Worm (Caenorhabditis elegans) whole organism, L4 larva: ENCODE results near the gene nhr-207.

Experiments used
- D1046.2 ChIP-seq: fragments of 200-800 bp; sonication (Bioruptor generic); IDR thresholded peaks from 2 replicates; pipeline ENCODE4 v1.3.6; 2022; ENCODE audit warnings: missing genetic modification characterization, missing compliant biosample characterization
- F10B5.3 ChIP-seq: sonication (generic microtip); optimal IDR thresholded peaks from 2 replicates; lab custom pipeline; 2016; ENCODE audit warnings: mild to moderate bottlenecking, missing genetic modification characterization, missing compliant biosample characterization
- F49E8.2 ChIP-seq: sonication (generic microtip); optimal IDR thresholded peaks from 2 replicates; lab custom pipeline; 2016; ENCODE audit warnings: missing compliant biosample characterization, mild to moderate bottlenecking, missing genetic modification characterization, borderline replicate concordance
- T20F7.1 ChIP-seq: fragments of 200-800 bp; sonication (Bioruptor generic); optimal IDR thresholded peaks from 2 replicates; lab custom pipeline; 2018; ENCODE audit warnings: mild to moderate bottlenecking, missing genetic modification characterization, missing compliant biosample characterization
- Y48G9A.11 ChIP-seq: fragments of 200-800 bp; sonication (Bioruptor generic); IDR thresholded peaks from 2 replicates; pipeline ENCODE4 v1.3.6; 2022; ENCODE audit warnings: missing genetic modification reagents, missing genetic modification characterization, missing compliant biosample characterization
- Y75B8A.6 ChIP-seq: fragments of 200-800 bp; sonication (Bioruptor generic); IDR thresholded peaks from 2 replicates; pipeline ENCODE4 v1.3.6; 2022; ENCODE audit warnings: missing genetic modification reagents, missing genetic modification characterization, missing compliant biosample characterization
- ZK546.5 ChIP-seq, 2 experiments: sonication (generic microtip); optimal IDR thresholded peaks; 2 replicates each; lab custom pipeline; 2017; ENCODE audit warnings: missing biosample characterization in 2 of 2, missing genetic modification characterization in 2 of 2
- ceh-82 ChIP-seq: sonication (generic microtip); optimal IDR thresholded peaks from 2 replicates; lab custom pipeline; 2017; ENCODE audit warnings: missing biosample characterization, missing genetic modification characterization
- cey-2 ChIP-seq: sonication (generic microtip); optimal IDR thresholded peaks from 3 replicates; lab custom pipeline; 2017; ENCODE audit warnings: missing genetic modification characterization, mild to moderate bottlenecking, missing compliant biosample characterization, antibody characterized with exemption, borderline replicate concordance; ENCODE audit not compliant: insufficient read depth
- daf-16 ChIP-seq, 3 experiments: sonication (generic microtip); optimal IDR thresholded peaks; 2 replicates each; lab custom pipeline; 2016 to 2017; ENCODE audit warnings: missing genetic modification characterization in 3 of 3, missing genetic modification reagents in 3 of 3, mild to moderate bottlenecking in 2 of 3, missing compliant biosample characterization in 2 of 3, missing biosample characterization in 1 of 3, moderate library complexity in 1 of 3
- dmd-6 ChIP-seq: fragments of 200-800 bp; sonication (Bioruptor generic); IDR thresholded peaks from 2 replicates; pipeline ENCODE4 v1.3.6; 2022; ENCODE audit warnings: missing genetic modification reagents, missing genetic modification characterization, missing compliant biosample characterization
- duxl-1 ChIP-seq: sonication (generic microtip); optimal IDR thresholded peaks from 2 replicates; lab custom pipeline; 2016; ENCODE audit warnings: mild to moderate bottlenecking, missing genetic modification characterization, moderate library complexity, missing compliant biosample characterization; ENCODE audit not compliant: poor library complexity
- dve-1 ChIP-seq: sonication (generic microtip); optimal IDR thresholded peaks from 2 replicates; lab custom pipeline; 2017; ENCODE audit warnings: antibody characterized with exemption, mild to moderate bottlenecking, missing genetic modification characterization, missing compliant biosample characterization; ENCODE audit not compliant: insufficient read depth
- fkh-10 ChIP-seq: fragments of 150-350 bp; optimal IDR thresholded peaks from 2 replicates; lab custom pipeline; 2014; ENCODE audit warnings: missing biosample characterization, missing genetic modification reagents, missing genetic modification characterization
- fos-1 ChIP-seq: fragments of 150-350 bp; optimal IDR thresholded peaks from 2 replicates; lab custom pipeline; 2014; ENCODE audit warnings: missing biosample characterization, missing genetic modification characterization
- hlh-11 ChIP-seq: fragments of 200-800 bp; sonication (Bioruptor generic); optimal IDR thresholded peaks from 2 replicates; lab custom pipeline; 2018; ENCODE audit warnings: mild to moderate bottlenecking, missing genetic modification characterization, missing compliant biosample characterization
- lim-7 ChIP-seq: fragments of 200-800 bp; sonication (Bioruptor generic); IDR thresholded peaks from 2 replicates; pipeline ENCODE4 v1.3.6; 2022; ENCODE audit warnings: missing genetic modification characterization, missing compliant biosample characterization
- lin-15B ChIP-seq: fragments of 150-350 bp; sonication (generic microtip); optimal IDR thresholded peaks from 3 replicates; lab custom pipeline; 2014; ENCODE audit warnings: missing biosample characterization, missing genetic modification characterization
- lin-29 ChIP-seq: fragments of 200-800 bp; sonication (Bioruptor generic); IDR thresholded peaks from 2 replicates; pipeline ENCODE4 v1.3.6; 2022; ENCODE audit warnings: missing genetic modification reagents, missing genetic modification characterization, missing compliant biosample characterization
- lin-38 ChIP-seq: fragments of 200-800 bp; sonication (Bioruptor generic); IDR thresholded peaks from 2 replicates; pipeline ENCODE4 v1.3.6; 2022; ENCODE audit warnings: missing genetic modification reagents, missing genetic modification characterization, missing compliant biosample characterization
- lsy-2 ChIP-seq, 2 experiments: fragments of 150-350 bp in 1 of 2; sonication (generic microtip) in 1 of 2; optimal IDR thresholded peaks; 2 replicates each; lab custom pipeline; 2014 to 2017; ENCODE audit warnings: missing biosample characterization in 2 of 2, missing genetic modification characterization in 2 of 2
- madf-9 ChIP-seq: fragments of 200-800 bp; sonication (Bioruptor generic); conservative IDR thresholded peaks from 2 replicates; pipeline ENCODE4 v1.3.6; 2022; ENCODE audit warnings: missing genetic modification reagents, missing genetic modification characterization, missing compliant biosample characterization
- mdl-1 ChIP-seq, 2 experiments: fragments of 150-350 bp in 1 of 2; sonication (generic microtip) in 1 of 2; optimal IDR thresholded peaks; 2 replicates each; lab custom pipeline; 2014 to 2017; ENCODE audit warnings: missing biosample characterization in 2 of 2, missing genetic modification characterization in 2 of 2
- nhr-102 ChIP-seq: sonication (generic microtip); optimal IDR thresholded peaks from 2 replicates; lab custom pipeline; 2016; ENCODE audit warnings: mild to moderate bottlenecking, missing genetic modification characterization, moderate library complexity, missing compliant biosample characterization
- nhr-28 ChIP-seq: fragments of 150-350 bp; optimal IDR thresholded peaks from 2 replicates; lab custom pipeline; 2014; ENCODE audit warnings: missing biosample characterization, missing genetic modification characterization
- nhr-6 ChIP-seq: fragments of 150-350 bp; optimal IDR thresholded peaks from 2 replicates; lab custom pipeline; 2014; ENCODE audit warnings: missing biosample characterization, missing genetic modification characterization
- nhr-77 ChIP-seq: fragments of 150-350 bp; optimal IDR thresholded peaks from 2 replicates; lab custom pipeline; 2014; ENCODE audit warnings: missing biosample characterization, missing genetic modification characterization
- pha-4 ChIP-seq, 2 experiments: fragments of 150-350 bp in 1 of 2; fragments of 200-800 bp in 1 of 2; sonication (Bioruptor generic) in 1 of 2; IDR thresholded peaks in 1 of 2; optimal IDR thresholded peaks in 1 of 2; 2 replicates each; pipeline versions ENCODE4 v1.3.6 to Lab custom; 2014 to 2022; ENCODE audit warnings: missing genetic modification characterization in 2 of 2, missing genetic modification reagents in 2 of 2, missing biosample characterization in 1 of 2, missing compliant biosample characterization in 1 of 2
- pqm-1 ChIP-seq: sonication (generic microtip); optimal IDR thresholded peaks from 2 replicates; lab custom pipeline; 2017; ENCODE audit warnings: missing biosample characterization, missing genetic modification characterization
- rbr-2 ChIP-seq: sonication (generic microtip); optimal IDR thresholded peaks from 2 replicates; lab custom pipeline; 2016; ENCODE audit warnings: missing genotype, missing genetic modification characterization, missing compliant biosample characterization
- set-16 ChIP-seq: fragments of 200-800 bp; sonication (Bioruptor generic); IDR thresholded peaks from 2 replicates; pipeline ENCODE4 v1.3.6; 2022; ENCODE audit warnings: missing genetic modification reagents, missing genetic modification characterization, missing compliant biosample characterization
- skn-1 ChIP-seq: fragments of 150-350 bp; optimal IDR thresholded peaks from 2 replicates; lab custom pipeline; 2014; ENCODE audit warnings: missing biosample characterization, missing genetic modification characterization
- snpc-1.2 ChIP-seq: fragments of 200-800 bp; sonication (Bioruptor generic); IDR thresholded peaks from 2 replicates; pipeline ENCODE4 v1.3.6; 2022; ENCODE audit warnings: missing genetic modification reagents, missing genetic modification characterization, missing compliant biosample characterization
- unc-130 ChIP-seq: sonication (generic microtip); optimal IDR thresholded peaks from 2 replicates; lab custom pipeline; 2016; ENCODE audit warnings: missing genetic modification reagents, missing genetic modification characterization, missing compliant biosample characterization
- unc-62 ChIP-seq, 3 experiments: fragments of 150-350 bp in 1 of 3; sonication (generic microtip); optimal IDR thresholded peaks in 2 of 3; peaks in 1 of 3; 1 replicate in 1 of 3; 2 replicates in 2 of 3; lab custom pipeline; 2014 to 2017; ENCODE audit warnings: missing biosample characterization in 3 of 3, missing genetic modification characterization in 3 of 3, missing genetic modification reagents in 3 of 3, missing genotype in 1 of 3
- zip-11 ChIP-seq: fragments of 200-800 bp; sonication (Bioruptor generic); IDR thresholded peaks from 2 replicates; pipeline ENCODE4 v1.3.6; 2022; ENCODE audit warnings: missing genetic modification characterization, missing compliant biosample characterization
- zip-2 ChIP-seq: fragments of 150-350 bp; optimal IDR thresholded peaks from 2 replicates; lab custom pipeline; 2014; ENCODE audit warnings: missing biosample characterization, missing genetic modification characterization

Gene nhr-207

DNA sequence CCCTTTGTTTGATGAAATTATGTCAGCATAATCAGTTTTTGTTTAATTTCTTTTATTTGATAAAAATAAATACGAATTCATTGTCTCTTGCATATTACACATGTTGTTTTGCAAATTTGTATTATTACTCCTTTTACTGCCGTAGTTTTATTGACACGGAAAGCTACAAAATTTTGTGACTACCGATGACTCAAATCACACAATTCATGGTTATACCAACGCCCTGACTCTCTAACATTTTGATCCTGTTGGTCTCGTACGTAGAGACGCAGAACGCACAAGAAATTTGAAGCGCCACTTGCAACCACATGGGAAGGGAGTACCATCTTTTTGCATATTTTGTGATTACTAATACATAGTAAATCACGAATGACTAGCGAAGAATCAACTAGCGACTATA lies at the start of gene nhr-207:
nhr-207 (plus strand) TSS at position 282 of the 400 bp plus-strand sequence.
- TF ChIP-seq unc-130 (GFP tag; lab: Kevin White, UChicago) = no peak
- TF ChIP-seq daf-16 (GFP tag; optimal IDR thresholded peaks at IDR 0.05; lab: Kevin White, UChicago) = no peak
- peak; percentile 51 for TF ChIP-seq daf-16 (tag; optimal IDR thresholded peaks at IDR 0.05; lab: Kevin White, UChicago)
- TF ChIP-seq nhr-102 (tag; lab: Kevin White, UChicago) = peak; percentile 54
- TF ChIP-seq mdl-1 (tag; optimal IDR thresholded peaks at IDR 0.05; lab: Kevin White, UChicago) = peak in 1 of 2 experiments; percentile 71
- no peak for TF ChIP-seq skn-1 (tag; lab: Kevin White, UChicago)
- TF ChIP-seq hlh-11 (tag; lab: Kevin White, UChicago) = peak; percentile 39
- no peak for TF ChIP-seq F49E8.2
- TF ChIP-seq lim-7 (GFP tag; lab: Robert Waterston, UW) = no peak
- no peak for TF ChIP-seq ZK546.5 (tag; optimal IDR thresholded peaks at IDR 0.05; lab: Kevin White, UChicago)
- TF ChIP-seq nhr-6 = peak; percentile 85
- no peak for TF ChIP-seq madf-9 (GFP tag; lab: Robert Waterston, UW)
- TF ChIP-seq dmd-6 (GFP tag; lab: Robert Waterston, UW) = peak; percentile 85
- TF ChIP-seq lin-29 (GFP tag; lab: Robert Waterston, UW) = no peak
- no peak for TF ChIP-seq Y48G9A.11
- no peak for TF ChIP-seq cey-2 (tag; lab: Kevin White, UChicago)
- TF ChIP-seq nhr-77 (tag; lab: Kevin White, UChicago) = peak; percentile 20
- peak; percentile 45 for TF ChIP-seq dve-1 (tag; lab: Kevin White, UChicago)
- no peak for TF ChIP-seq fkh-10 (GFP tag; lab: Kevin White, UChicago)
- no peak for TF ChIP-seq pha-4 (GFP tag; IDR thresholded peaks at IDR 0.05; lab: Robert Waterston, UW)
- TF ChIP-seq pha-4 (tag; optimal IDR thresholded peaks at IDR 0.05; lab: Kevin White, UChicago) = no peak
- TF ChIP-seq ceh-82 (tag; lab: Kevin White, UChicago) = no peak
- no peak for TF ChIP-seq D1046.2
- peak; percentile 95 for TF ChIP-seq nhr-28 (tag; lab: Kevin White, UChicago)
- TF ChIP-seq pqm-1 (tag; lab: Kevin White, UChicago) = no peak

DNA sequence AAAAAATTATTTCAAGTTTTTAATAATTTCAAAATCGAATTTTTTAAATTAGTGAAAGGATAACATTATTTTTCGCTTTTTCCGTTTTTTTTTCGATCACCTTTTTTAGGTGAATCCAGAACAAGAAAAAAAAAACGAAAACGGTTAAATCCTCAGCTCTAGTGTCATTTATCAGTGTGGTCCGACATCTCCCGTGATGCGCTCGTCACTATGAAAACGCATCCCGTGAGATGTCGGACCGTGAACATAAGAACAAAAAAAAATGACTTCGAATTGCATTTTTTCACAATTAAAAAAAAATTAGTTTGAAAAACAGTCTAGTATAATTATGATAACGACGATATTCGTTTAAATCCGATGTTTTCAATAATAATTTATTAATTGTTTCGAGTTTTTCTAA lies 48.2 kb upstream of the nhr-207 start:
- no peak for TF ChIP-seq dve-1 (tag; lab: Kevin White, UChicago)

DNA sequence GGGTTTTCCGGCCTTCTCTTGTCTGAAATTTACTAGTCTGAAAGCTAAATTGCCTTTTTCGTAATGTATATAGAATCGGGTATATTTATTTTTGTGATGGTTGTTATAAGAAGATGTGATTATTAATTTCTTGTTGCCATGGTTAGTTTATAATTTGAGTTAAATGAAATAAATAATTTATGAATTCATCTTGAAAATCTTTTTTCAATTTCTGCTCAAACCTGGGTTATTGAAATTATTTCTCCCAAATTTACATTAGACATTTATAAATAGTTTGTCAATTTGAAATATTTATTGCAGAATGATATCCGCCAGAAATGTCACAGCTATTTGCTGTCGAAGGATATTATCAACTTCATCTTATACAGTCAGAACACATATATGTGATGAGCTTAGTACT lies 47.5 kb upstream of the nhr-207 start, which contains the start of gene dars-2:
dars-2 (plus strand) TSS at position 301 of the 400 bp plus-strand sequence.
- TF ChIP-seq unc-62 (GFP tag; optimal IDR thresholded peaks at IDR 0.05 in 1 of 2; lab: Kevin White, UChicago) (peak in 1 of 2 experiments; percentile 37), unc-62 (tag; optimal IDR thresholded peaks at IDR 0.05; lab: Kevin White, UChicago) (no peak), lsy-2 (tag; optimal IDR thresholded peaks at IDR 0.05; lab: Kevin White, UChicago) (no peak), lin-38 (GFP tag; lab: Robert Waterston, UW) (no peak), dmd-6 (GFP tag; lab: Robert Waterston, UW) (no peak)

DNA sequence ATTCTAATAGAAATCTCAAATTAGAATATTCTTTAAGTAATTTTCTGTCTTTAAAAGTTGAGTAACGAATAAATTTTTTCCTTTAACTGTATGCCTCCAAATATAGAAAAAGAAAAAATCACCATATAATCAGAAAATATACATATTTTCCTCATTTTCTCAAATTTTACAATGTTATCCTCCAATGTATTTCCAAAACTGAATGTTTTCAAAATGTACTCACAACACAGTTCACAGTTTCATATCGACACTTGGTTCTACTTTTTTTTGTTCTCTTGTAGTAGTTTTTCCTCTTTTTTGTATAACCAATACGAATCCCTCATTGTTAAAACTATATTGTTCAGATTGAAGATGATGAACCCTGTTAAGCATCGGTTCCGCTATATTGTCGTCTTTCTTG lies 42.3 kb upstream of the nhr-207 start, which contains the start of gene F10C2.7:
F10C2.7 (plus strand) TSS at position 301 of the 400 bp plus-strand sequence.
- TF ChIP-seq zip-11 = no peak
- TF ChIP-seq set-16 (GFP tag; lab: Robert Waterston, UW) = no peak
- TF ChIP-seq F10B5.3 (tag; lab: Kevin White, UChicago) = no peak
- TF ChIP-seq mdl-1 (tag; optimal IDR thresholded peaks at IDR 0.05; lab: Kevin White, UChicago) = no peak
- no peak for TF ChIP-seq fkh-10 (GFP tag; lab: Kevin White, UChicago)
- TF ChIP-seq lin-29 (GFP tag; lab: Robert Waterston, UW) = no peak
- no peak for TF ChIP-seq rbr-2 (tag; lab: Kevin White, UChicago)
- TF ChIP-seq snpc-1.2 (GFP tag; lab: Robert Waterston, UW) = no peak
- TF ChIP-seq zip-2 (tag; lab: Kevin White, UChicago) = no peak
- TF ChIP-seq fos-1 = no peak
- TF ChIP-seq T20F7.1 = no peak
- TF ChIP-seq nhr-6 = no peak
- TF ChIP-seq lin-15B (tag; lab: Kevin White, UChicago) = no peak
- no peak for TF ChIP-seq duxl-1 (tag; lab: Kevin White, UChicago)
- no peak for TF ChIP-seq D1046.2
- TF ChIP-seq Y75B8A.6 = no peak
